Worm (Caenorhabditis elegans) whole organism, mixed stage, embryonic: ENCODE results near the gene thoc-5.

Experiments
- blmp-1 ChIP-seq: fragments of 150-350 bp; optimal IDR thresholded peaks from 2 replicates; lab custom pipeline; 2014; ENCODE audit warnings: missing biosample characterization, missing genetic modification characterization
- ces-1 ChIP-seq: fragments of 150-350 bp; optimal IDR thresholded peaks from 2 replicates; lab custom pipeline; 2014; ENCODE audit warnings: missing biosample characterization, missing genetic modification reagents, missing genetic modification characterization
- flh-1 ChIP-seq: fragments of 200-800 bp; sonication (Bioruptor generic); optimal IDR thresholded peaks from 2 replicates; lab custom pipeline; 2018; ENCODE audit warnings: mild to moderate bottlenecking, missing genetic modification characterization, moderate library complexity, missing compliant biosample characterization
- lin-13 ChIP-seq: fragments of 150-350 bp; optimal IDR thresholded peaks from 2 replicates; lab custom pipeline; 2014; ENCODE audit warnings: missing biosample characterization, missing genetic modification characterization
- mls-2 ChIP-seq: sonication (generic microtip); optimal IDR thresholded peaks from 2 replicates; lab custom pipeline; 2016; ENCODE audit warnings: mild to moderate bottlenecking, missing genetic modification characterization, moderate library complexity, missing compliant biosample characterization
- nhr-2 ChIP-seq: fragments of 150-350 bp; optimal IDR thresholded peaks from 2 replicates; lab custom pipeline; 2014; ENCODE audit warnings: missing biosample characterization, missing genetic modification characterization
- nhr-237 ChIP-seq: fragments of 150-350 bp; optimal IDR thresholded peaks from 2 replicates; lab custom pipeline; 2014; ENCODE audit warnings: missing biosample characterization, missing genetic modification characterization
- nhr-28 ChIP-seq: fragments of 150-350 bp; optimal IDR thresholded peaks from 2 replicates; lab custom pipeline; 2014; ENCODE audit warnings: missing biosample characterization, missing genetic modification characterization
- nhr-76 ChIP-seq: sonication (generic microtip); optimal IDR thresholded peaks from 2 replicates; lab custom pipeline; 2017; ENCODE audit warnings: missing biosample characterization, missing genetic modification characterization
- snpc-4 ChIP-seq: fragments of 150-350 bp; optimal IDR thresholded peaks from 2 replicates; lab custom pipeline; 2014; ENCODE audit warnings: missing biosample characterization, missing genetic modification characterization
- sptf-1 ChIP-seq: sonication (generic microtip); optimal IDR thresholded peaks from 2 replicates; lab custom pipeline; 2017; ENCODE audit warnings: mild to moderate bottlenecking, missing genetic modification characterization, moderate library complexity, missing compliant biosample characterization
- unc-120 ChIP-seq: sonication (generic microtip); optimal IDR thresholded peaks from 2 replicates; lab custom pipeline; 2017; ENCODE audit warnings: missing genetic modification characterization, missing compliant biosample characterization; ENCODE audit not compliant: poor library complexity, severe bottlenecking
- unc-39 ChIP-seq: fragments of 150-350 bp; optimal IDR thresholded peaks from 2 replicates; lab custom pipeline; 2014; ENCODE audit warnings: missing biosample characterization, missing genetic modification characterization
- unc-62 ChIP-seq: fragments of 150-350 bp; optimal IDR thresholded peaks from 2 replicates; lab custom pipeline; 2014; ENCODE audit warnings: missing biosample characterization, missing genetic modification reagents, missing genetic modification characterization

DNA sequence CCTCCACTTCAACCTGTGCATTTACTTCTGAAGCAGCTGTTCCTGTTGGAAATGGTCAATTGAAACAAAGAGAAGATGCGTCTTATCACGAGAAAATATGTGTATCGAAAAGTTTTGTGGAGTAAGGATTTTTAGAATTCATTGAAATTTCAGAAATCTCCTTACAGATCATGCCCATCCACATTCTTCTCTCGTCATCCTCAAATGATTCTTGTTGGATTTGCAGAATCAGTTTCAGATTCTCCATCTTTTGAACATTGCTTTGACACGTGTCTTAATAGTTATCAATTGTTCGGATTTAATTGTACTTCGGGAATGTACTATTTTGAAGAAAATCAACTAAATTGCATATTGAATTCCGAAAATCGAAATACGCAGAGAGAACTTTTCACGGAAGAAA, 45.2 kb downstream of the thoc-5 start:
- no peak for TF ChIP-seq blmp-1 (tag; lab: Kevin White, UChicago)
- no peak for TF ChIP-seq nhr-28 (tag; lab: Kevin White, UChicago)
- TF ChIP-seq unc-120 (tag; lab: Kevin White, UChicago): no peak
- no peak for TF ChIP-seq mls-2
- TF ChIP-seq nhr-237 (tag; lab: Kevin White, UChicago): no peak
- no peak for TF ChIP-seq snpc-4 (tag; lab: Kevin White, UChicago)
- TF ChIP-seq unc-62 (GFP tag; lab: Kevin White, UChicago): no peak
- TF ChIP-seq nhr-76 (tag; lab: Kevin White, UChicago): no peak
- TF ChIP-seq ces-1 (GFP tag; lab: Kevin White, UChicago): no peak
- no peak for TF ChIP-seq sptf-1 (tag; lab: Kevin White, UChicago)
- TF ChIP-seq unc-39 (tag; lab: Kevin White, UChicago): no peak
- TF ChIP-seq lin-13 (tag; lab: Kevin White, UChicago): no peak
- no peak for TF ChIP-seq nhr-2 (tag; lab: Kevin White, UChicago)
- TF ChIP-seq flh-1 (GFP tag; lab: Kevin White, UChicago): no peak
